Worm (Caenorhabditis elegans) whole organism, L2 larva: ENCODE data around the gene shc-2.
A peak's percentile ranks its signal among the peaks of the same experiment; 100 is the strongest.

Experiments
- R02D3.7 ChIP-seq: fragments of 150-350 bp; optimal IDR thresholded peaks from 2 replicates; lab custom pipeline; 2014; ENCODE audit warnings: missing biosample characterization, missing genetic modification characterization
- ceh-82 ChIP-seq: fragments of 150-350 bp; optimal IDR thresholded peaks from 2 replicates; lab custom pipeline; 2014; ENCODE audit warnings: missing biosample characterization, missing genetic modification characterization
- fos-1 ChIP-seq: fragments of 150-350 bp; optimal IDR thresholded peaks from 2 replicates; lab custom pipeline; 2014; ENCODE audit warnings: missing biosample characterization, missing genetic modification characterization
- gmeb-1 ChIP-seq: fragments of 150-350 bp; optimal IDR thresholded peaks from 2 replicates; lab custom pipeline; 2014; ENCODE audit warnings: missing biosample characterization, missing genetic modification characterization
- lsy-2 ChIP-seq, 2 experiments: fragments of 150-350 bp in 1 of 2; sonication (generic microtip) in 1 of 2; optimal IDR thresholded peaks; 2 replicates each; lab custom pipeline; 2014 to 2017; ENCODE audit warnings: missing biosample characterization in 2 of 2, missing genetic modification characterization in 2 of 2
- mab-5 ChIP-seq: fragments of 150-350 bp; optimal IDR thresholded peaks from 2 replicates; lab custom pipeline; 2014; ENCODE audit warnings: missing biosample characterization, missing genetic modification characterization
- nhr-237 ChIP-seq: fragments of 150-350 bp; optimal IDR thresholded peaks from 2 replicates; lab custom pipeline; 2014; ENCODE audit warnings: missing biosample characterization, missing genetic modification characterization
- skn-1 ChIP-seq: sonication (generic microtip); optimal IDR thresholded peaks from 2 replicates; lab custom pipeline; 2017; ENCODE audit warnings: missing biosample characterization, missing genetic modification characterization
- unc-39 ChIP-seq: fragments of 150-350 bp; optimal IDR thresholded peaks from 2 replicates; lab custom pipeline; 2014; ENCODE audit warnings: missing biosample characterization, missing genetic modification characterization

ce11 chrII:5019389-5020108 is 50.6 kb downstream of the shc-2 start:
- TF ChIP-seq mab-5 (tag; lab: Kevin White, UChicago): no peak
- no peak for TF ChIP-seq R02D3.7
- TF ChIP-seq gmeb-1 (tag; lab: Kevin White, UChicago): peak; percentile 9
- TF ChIP-seq fos-1 (tag; lab: Kevin White, UChicago): peak; percentile 79
- no peak for TF ChIP-seq nhr-237
- no peak for TF ChIP-seq unc-39 (tag; lab: Kevin White, UChicago)
- no peak for TF ChIP-seq ceh-82
- TF ChIP-seq skn-1 (tag; lab: Kevin White, UChicago): no peak
- peak in 1 of 2 experiments; percentile 43 for TF ChIP-seq lsy-2 (tag; optimal IDR thresholded peaks at IDR 0.05; lab: Kevin White, UChicago)
